Fruit fly (Drosophila melanogaster) whole organism: Measurements from ENCODE around the gene CG5958.

Experiments used
- CG8478 ChIP-seq: fragments of >200 bp; optimal IDR thresholded peaks from 2 replicates; lab custom pipeline; 2018; ENCODE audit warnings: inconsistent platforms
- Dll ChIP-seq: fragments of >200 bp; optimal IDR thresholded peaks from 2 replicates; lab custom pipeline; 2017
- EcR ChIP-seq, 2 experiments: fragments of >200 bp; optimal IDR thresholded peaks; 2 replicates each; lab custom pipeline; 2017; ENCODE audit warnings: missing biosample characterization in 2 of 2, missing genetic modification characterization in 2 of 2, missing genetic modification reagents in 2 of 2
- psq ChIP-seq: fragments of >200 bp; optimal IDR thresholded peaks from 2 replicates; lab custom pipeline; 2017

- no peak for TF ChIP-seq psq (lab: Kevin White, UChicago)
- TF ChIP-seq Dll (lab: Kevin White, UChicago), result no peak
- no peak for TF ChIP-seq EcR (GFP tag; optimal IDR thresholded peaks at IDR 0.05; lab: Kevin White, UChicago)
- TF ChIP-seq CG8478 (lab: Kevin White, UChicago), result no peak
Measured at dm6 chr2L:7427786-7428137, 5.6 kb downstream of the CG5958 start.
